Fruit fly (Drosophila melanogaster) whole organism, embryonic: ENCODE results near the gene ATPsynB.

ENCODE experiments used
- CG11696 ChIP-seq: fragments of 200-800 bp; sonication (Bioruptor generic); IDR thresholded peaks from 2 replicates; pipeline ENCODE4 v1.3.6; 2022; ENCODE audit warnings: missing biosample characterization, missing genetic modification characterization
- CG12942 ChIP-seq: fragments of 200-800 bp; sonication (Bioruptor generic); optimal IDR thresholded peaks from 3 replicates; lab custom pipeline; 2016; ENCODE audit warnings: missing biosample characterization, missing genetic modification characterization
- CG13296 ChIP-seq: fragments of 200-800 bp; sonication (Bioruptor generic); optimal IDR thresholded peaks from 3 replicates; lab custom pipeline; 2018; ENCODE audit warnings: missing biosample characterization, mild to moderate bottlenecking, missing genetic modification characterization
- CG15514 ChIP-seq: fragments of 200-800 bp; sonication (Bioruptor generic); optimal IDR thresholded peaks from 3 replicates; lab custom pipeline; 2017; ENCODE audit warnings: missing biosample characterization, missing genetic modification characterization, mild to moderate bottlenecking, moderate library complexity, missing genetic modification reagents
- CG16815 ChIP-seq: fragments of 200-800 bp; sonication (Bioruptor generic); optimal IDR thresholded peaks from 3 replicates; lab custom pipeline; 2017; ENCODE audit warnings: missing biosample characterization, mild to moderate bottlenecking, missing genetic modification characterization
- CG17829 ChIP-seq: fragments of 200-800 bp; optimal IDR thresholded peaks from 2 replicates; lab custom pipeline; 2019; ENCODE audit warnings: missing biosample characterization, mild to moderate bottlenecking, missing genetic modification characterization, moderate library complexity
- CG2129 ChIP-seq: fragments of 200-800 bp; sonication (Bioruptor generic); IDR thresholded peaks from 2 replicates; pipeline ENCODE4 v1.3.6; 2022; ENCODE audit warnings: missing biosample characterization, missing genetic modification characterization; ENCODE audit not compliant: partially characterized antibody
- CG2678 ChIP-seq: fragments of 200-800 bp; sonication (Bioruptor generic); optimal IDR thresholded peaks from 3 replicates; lab custom pipeline; 2019; ENCODE audit warnings: missing biosample characterization, mild to moderate bottlenecking, missing genetic modification characterization, moderate library complexity
- CG30431 ChIP-seq: fragments of 200-800 bp; sonication (Bioruptor generic); optimal IDR thresholded peaks from 2 replicates; lab custom pipeline; 2017; ENCODE audit warnings: missing biosample characterization, missing genetic modification characterization
- CG4328 ChIP-seq: fragments of 200-800 bp; sonication (Bioruptor generic); optimal IDR thresholded peaks from 3 replicates; lab custom pipeline; 2017; ENCODE audit warnings: missing biosample characterization, missing genetic modification reagents, missing genetic modification characterization
- CG5180 ChIP-seq: fragments of 200-800 bp; sonication (Bioruptor generic); optimal IDR thresholded peaks from 3 replicates; lab custom pipeline; 2017; ENCODE audit warnings: missing biosample characterization, missing genetic modification characterization, mild to moderate bottlenecking, moderate library complexity, missing genetic modification reagents
- CG5245 ChIP-seq: fragments of 200-800 bp; sonication (Bioruptor generic); optimal IDR thresholded peaks from 3 replicates; lab custom pipeline; 2016; ENCODE audit warnings: missing biosample characterization, missing genetic modification characterization
- CG5953 ChIP-seq: fragments of 200-800 bp; sonication (Bioruptor generic); IDR thresholded peaks from 2 replicates; pipeline ENCODE4 v1.3.6; 2022; ENCODE audit warnings: missing biosample characterization, missing genetic modification characterization
- CG6254 ChIP-seq: fragments of 200-800 bp; sonication (Bioruptor generic); optimal IDR thresholded peaks from 3 replicates; lab custom pipeline; 2017; ENCODE audit warnings: mild to moderate bottlenecking, missing biosample characterization, missing genetic modification reagents, missing genetic modification characterization
- CG6791 ChIP-seq: fragments of 200-800 bp; sonication (Bioruptor generic); IDR thresholded peaks from 3 replicates; pipeline ENCODE4 v1.3.6; 2022; ENCODE audit warnings: missing biosample characterization, missing genetic modification characterization; ENCODE audit not compliant: partially characterized antibody
- CG7745 ChIP-seq: fragments of 200-800 bp; sonication (Bioruptor generic); optimal IDR thresholded peaks from 2 replicates; lab custom pipeline; 2018; ENCODE audit warnings: missing biosample characterization, mild to moderate bottlenecking, missing genetic modification characterization, moderate library complexity
- CTCF ChIP-seq: fragments of 200-800 bp; sonication (Bioruptor generic); optimal IDR thresholded peaks from 2 replicates; lab custom pipeline; 2017; ENCODE audit warnings: missing biosample characterization, mild to moderate bottlenecking, missing genetic modification characterization, moderate library complexity
- D ChIP-seq, 2 experiments: fragments of 200-800 bp in 1 of 2; fragments of >200 bp in 1 of 2; sonication (Bioruptor generic) in 1 of 2; optimal IDR thresholded peaks; 2 replicates in 1 of 2; 3 replicates in 1 of 2; lab custom pipeline; 2017; ENCODE audit warnings: mild to moderate bottlenecking in 1 of 2, missing biosample characterization in 1 of 2, missing genetic modification characterization in 1 of 2, missing genetic modification reagents in 1 of 2
- Dp ChIP-seq: fragments of 200-800 bp; sonication (Bioruptor generic); optimal IDR thresholded peaks from 2 replicates; lab custom pipeline; 2018; ENCODE audit warnings: missing biosample characterization, mild to moderate bottlenecking, missing genetic modification characterization, moderate library complexity
- Elba2 ChIP-seq: fragments of 200-800 bp; sonication (Bioruptor generic); optimal IDR thresholded peaks from 3 replicates; lab custom pipeline; 2016; ENCODE audit warnings: missing biosample characterization, missing genetic modification characterization
- Gug ChIP-seq: fragments of 200-800 bp; sonication (Bioruptor generic); IDR thresholded peaks from 4 replicates; pipeline ENCODE4 v1.3.6; 2022; ENCODE audit warnings: missing biosample characterization, missing genetic modification characterization
- HHEX ChIP-seq: fragments of 200-800 bp; sonication (Bioruptor generic); optimal IDR thresholded peaks from 3 replicates; lab custom pipeline; 2017; ENCODE audit warnings: missing biosample characterization, mild to moderate bottlenecking, missing genetic modification characterization, missing genetic modification reagents
- MESR4 ChIP-seq: fragments of 200-800 bp; sonication (Bioruptor generic); optimal IDR thresholded peaks from 2 replicates; lab custom pipeline; 2018; ENCODE audit warnings: missing biosample characterization, mild to moderate bottlenecking, missing genetic modification characterization, moderate library complexity
- Max ChIP-seq: fragments of 200-800 bp; sonication (Bioruptor generic); optimal IDR thresholded peaks from 2 replicates; lab custom pipeline; 2016; ENCODE audit warnings: missing biosample characterization, mild to moderate bottlenecking, missing genetic modification characterization
- NK7.1 ChIP-seq: fragments of 200-800 bp; sonication (Bioruptor generic); optimal IDR thresholded peaks from 3 replicates; lab custom pipeline; 2016; ENCODE audit warnings: missing biosample characterization, missing genetic modification characterization
- NfI ChIP-seq: fragments of 200-800 bp; sonication (Bioruptor generic); optimal IDR thresholded peaks from 3 replicates; lab custom pipeline; 2018; ENCODE audit warnings: missing biosample characterization, mild to moderate bottlenecking, missing genetic modification characterization, moderate library complexity
- Sox102F ChIP-seq: fragments of 200-800 bp; sonication (Bioruptor generic); optimal IDR thresholded peaks from 2 replicates; lab custom pipeline; 2018; ENCODE audit warnings: missing biosample characterization, mild to moderate bottlenecking, missing genetic modification characterization, moderate library complexity
- Tbp ChIP-seq: fragments of >200 bp; optimal IDR thresholded peaks from 2 replicates; lab custom pipeline; 2018; ENCODE audit warnings: missing biosample characterization, missing genetic modification characterization
- br ChIP-seq: fragments of >200 bp; optimal IDR thresholded peaks from 2 replicates; lab custom pipeline; 2017
- chinmo ChIP-seq: fragments of 200-800 bp; sonication (Bioruptor generic); IDR thresholded peaks from 4 replicates; pipeline ENCODE4 v1.3.6; 2022; ENCODE audit warnings: missing biosample characterization, missing genetic modification characterization; ENCODE audit not compliant: partially characterized antibody
- chm ChIP-seq: fragments of 200-800 bp; sonication (Bioruptor generic); IDR thresholded peaks from 2 replicates; pipeline ENCODE4 v1.3.6; 2022; ENCODE audit warnings: missing biosample characterization, missing genetic modification characterization
- ci ChIP-seq: fragments of 200-800 bp; sonication (Bioruptor generic); IDR thresholded peaks from 3 replicates; pipeline ENCODE4 v1.3.6; 2022; ENCODE audit warnings: missing biosample characterization, missing genetic modification characterization
- fd102C ChIP-seq: fragments of 200-800 bp; sonication (Bioruptor generic); optimal IDR thresholded peaks from 2 replicates; lab custom pipeline; 2018; ENCODE audit warnings: missing biosample characterization, mild to moderate bottlenecking, missing genetic modification characterization, moderate library complexity
- gro ChIP-seq: fragments of 200-800 bp; sonication (Bioruptor generic); optimal IDR thresholded peaks from 2 replicates; lab custom pipeline; 2016; ENCODE audit warnings: missing biosample characterization, missing genetic modification characterization
- gt ChIP-seq: fragments of 200-800 bp; sonication (Bioruptor generic); IDR thresholded peaks from 2 replicates; pipeline ENCODE4 v1.3.6; 2022; ENCODE audit warnings: missing biosample characterization, missing genetic modification characterization
- ham ChIP-seq: fragments of 200-800 bp; sonication (Bioruptor generic); IDR thresholded peaks from 2 replicates; pipeline ENCODE4 v1.3.6; 2022; ENCODE audit warnings: missing biosample characterization, missing genetic modification characterization
- knrl ChIP-seq: fragments of 200-800 bp; sonication (Bioruptor generic); IDR thresholded peaks from 3 replicates; pipeline ENCODE4 v1.3.6; 2022; ENCODE audit warnings: missing biosample characterization, missing genetic modification characterization; ENCODE audit not compliant: partially characterized antibody
- luna ChIP-seq: fragments of 200-800 bp; sonication (Bioruptor generic); optimal IDR thresholded peaks from 2 replicates; lab custom pipeline; 2016; ENCODE audit warnings: missing biosample characterization, missing genetic modification characterization
- pho ChIP-seq: fragments of 200-800 bp; sonication (Bioruptor generic); optimal IDR thresholded peaks from 2 replicates; lab custom pipeline; 2016; ENCODE audit warnings: missing biosample characterization, missing genetic modification characterization
- pita ChIP-seq: fragments of 200-800 bp; sonication (Bioruptor generic); optimal IDR thresholded peaks from 2 replicates; lab custom pipeline; 2017; ENCODE audit warnings: missing biosample characterization, mild to moderate bottlenecking, missing genetic modification characterization
- rib ChIP-seq: fragments of 200-800 bp; sonication (Bioruptor generic); IDR thresholded peaks from 2 replicates; pipeline ENCODE4 v1.3.6; 2022; ENCODE audit warnings: missing biosample characterization, missing genetic modification characterization
- schlank ChIP-seq: fragments of 200-800 bp; sonication (Bioruptor generic); optimal IDR thresholded peaks from 2 replicates; lab custom pipeline; 2018; ENCODE audit warnings: missing biosample characterization, mild to moderate bottlenecking, missing genetic modification characterization
- sens-2 ChIP-seq: fragments of 200-800 bp; sonication (Bioruptor generic); IDR thresholded peaks from 2 replicates; pipeline ENCODE4 v1.3.6; 2022; ENCODE audit warnings: missing biosample characterization, missing genetic modification characterization
- shn ChIP-seq: fragments of 200-800 bp; sonication (Bioruptor generic); optimal IDR thresholded peaks from 3 replicates; lab custom pipeline; 2016; ENCODE audit warnings: missing biosample characterization, missing genetic modification characterization
- sqz ChIP-seq: fragments of 200-800 bp; sonication (Bioruptor generic); optimal IDR thresholded peaks from 3 replicates; lab custom pipeline; 2018; ENCODE audit warnings: missing biosample characterization, mild to moderate bottlenecking, missing genetic modification characterization
- sug ChIP-seq: fragments of 200-800 bp; optimal IDR thresholded peaks from 2 replicates; lab custom pipeline; 2019; ENCODE audit warnings: missing biosample characterization, mild to moderate bottlenecking, missing genetic modification characterization, moderate library complexity
- tna ChIP-seq: fragments of 200-800 bp; sonication (Bioruptor generic); IDR thresholded peaks from 2 replicates; pipeline ENCODE4 v1.3.6; 2022; ENCODE audit warnings: missing biosample characterization, missing genetic modification characterization; ENCODE audit not compliant: partially characterized antibody
- twi ChIP-seq: fragments of 200-800 bp; optimal IDR thresholded peaks from 2 replicates; lab custom pipeline; 2019; ENCODE audit warnings: missing biosample characterization, mild to moderate bottlenecking, missing genetic modification characterization, moderate library complexity
- tx ChIP-seq: fragments of 200-800 bp; sonication (Bioruptor generic); optimal IDR thresholded peaks from 2 replicates; lab custom pipeline; 2016; ENCODE audit warnings: missing biosample characterization, missing genetic modification characterization
- wek ChIP-seq: fragments of 200-800 bp; sonication (Bioruptor generic); optimal IDR thresholded peaks from 3 replicates; lab custom pipeline; 2018; ENCODE audit warnings: missing biosample characterization, mild to moderate bottlenecking, missing genetic modification characterization, moderate library complexity

Gene ATPsynB

dm6 chr3L:9729795-9730421, at the start of gene ATPsynB (continued):
- TF ChIP-seq HHEX (GFP tag; lab: Kevin White, UChicago) (no peak), pita (GFP tag; lab: Kevin White, UChicago) (no peak), CG6791 (GFP tag; lab: Robert Waterston, UW) (no peak), MESR4 (GFP tag; lab: Kevin White, UChicago) (peak; percentile 97), NK7.1 (GFP tag; lab: Kevin White, UChicago) (no peak), CG11696 (GFP tag; lab: Robert Waterston, UW) (no peak), CG17829 (peak; percentile 39), ham (GFP tag; lab: Robert Waterston, UW) (no peak), CG13296 (GFP tag; lab: Kevin White, UChicago) (no peak), CG5180 (GFP tag; lab: Kevin White, UChicago) (no peak), sug (peak; percentile 61), Elba2 (GFP tag; lab: Kevin White, UChicago) (no peak), CG4328 (no peak), shn (GFP tag; lab: Kevin White, UChicago) (no peak), gt (GFP tag; lab: Robert Waterston, UW) (no peak), D (optimal IDR thresholded peaks at IDR 0.05; lab: Kevin White, UChicago) (no peak), D (GFP tag; optimal IDR thresholded peaks at IDR 0.05; lab: Kevin White, UChicago) (no peak), CG15514 (GFP tag; lab: Kevin White, UChicago) (peak; percentile 81), gro (GFP tag; lab: Kevin White, UChicago) (peak; percentile 19), pho (GFP tag; lab: Kevin White, UChicago) (peak; percentile 10), CG5245 (GFP tag; lab: Kevin White, UChicago) (no peak), fd102C (GFP tag; lab: Kevin White, UChicago) (no peak), NfI (GFP tag; lab: Kevin White, UChicago) (peak; percentile 39), sens-2 (GFP tag; lab: Robert Waterston, UW) (no peak), Sox102F (GFP tag; lab: Kevin White, UChicago) (no peak), wek (no peak), Max (GFP tag; lab: Kevin White, UChicago) (no peak), CG2678 (tag; lab: Kevin White, UChicago) (no peak), Dp (peak; percentile 95), CG5953 (GFP tag; lab: Robert Waterston, UW) (no peak), luna (GFP tag; lab: Kevin White, UChicago) (no peak), twi (no peak), Gug (no peak; the same call in 3 of the 4 replicates), CG16815 (GFP tag; lab: Kevin White, UChicago) (no peak), CG30431 (no peak), CTCF (GFP tag; lab: Kevin White, UChicago) (peak; percentile 46), schlank (tag; lab: Kevin White, UChicago) (no peak), tna (GFP tag; lab: Robert Waterston, UW) (no peak), CG6254 (GFP tag; lab: Kevin White, UChicago) (no peak), chm (GFP tag; lab: Robert Waterston, UW) (no peak), br (lab: Kevin White, UChicago) (no peak), knrl (GFP tag; lab: Robert Waterston, UW) (peak; percentile 32; the same call in 1 of the 3 replicates), tx (GFP tag; lab: Kevin White, UChicago) (no peak), rib (no peak; the same call in 1 of the 2 replicates), CG2129 (GFP tag; lab: Robert Waterston, UW) (no peak), chinmo (GFP tag; lab: Robert Waterston, UW) (no peak), sqz (GFP tag; lab: Kevin White, UChicago) (no peak), CG7745 (no peak), CG12942 (GFP tag; lab: Kevin White, UChicago) (peak; percentile 19), ci (GFP tag; lab: Robert Waterston, UW) (0 out of 3 replicates have a peak, but pooled peaks have one; percentile 34), Tbp (no peak)
